Worm (Caenorhabditis elegans): ENCODE data around the gene col-20.
A peak's percentile ranks its signal among the peaks of the same experiment; 100 is the strongest.

col-20 gene

ce11 chrII:4884403-4884802 lies 13.8 kb upstream of the col-20 start:
- TF ChIP-seq unc-62 (GFP tag; optimal IDR thresholded peaks at IDR 0.05 in 1 of 2) (peak in 1 of 2 experiments; percentile 65), unc-62 (tag; optimal IDR thresholded peaks at IDR 0.05) (no peak), ceh-20 (GFP tag; IDR thresholded peaks at IDR 0.05) (no peak), spr-3 (GFP tag; optimal IDR thresholded peaks at IDR 0.05) (no peak)

- no peak for TF ChIP-seq lin-13 (GFP tag; optimal IDR thresholded peaks at IDR 0.05)
- peak; percentile 27 for TF ChIP-seq T20F7.1 (GFP tag; optimal IDR thresholded peaks at IDR 0.05)
- TF ChIP-seq dmd-6 (GFP tag; IDR thresholded peaks at IDR 0.05): 0 out of 2 replicates have a peak, but pooled peaks have one; percentile 17
- TF ChIP-seq zfp-3 (GFP tag; conservative IDR thresholded peaks at IDR 0.05): no peak
- no peak for TF ChIP-seq R02D3.7 (tag; optimal IDR thresholded peaks at IDR 0.05)
- TF ChIP-seq dve-1 (tag; optimal IDR thresholded peaks at IDR 0.05; ENCODE audit: insufficient read depth): peak; percentile 9
- TF ChIP-seq madf-9 (GFP tag; conservative IDR thresholded peaks at IDR 0.05): no peak
- no peak for TF ChIP-seq duxl-1 (tag; optimal IDR thresholded peaks at IDR 0.05; ENCODE audit: poor library complexity)
- TF ChIP-seq F49E8.2 (tag; optimal IDR thresholded peaks at IDR 0.05; ENCODE audit: borderline replicate concordance): no peak
- peak; percentile 8 for TF ChIP-seq hlh-11 (tag; optimal IDR thresholded peaks at IDR 0.05)
- TF ChIP-seq daf-16 (GFP tag; optimal IDR thresholded peaks at IDR 0.05): no peak
- peak; percentile 55 for TF ChIP-seq daf-16 (tag; optimal IDR thresholded peaks at IDR 0.05)
- no peak for TF ChIP-seq ceh-32 (tag; optimal IDR thresholded peaks at IDR 0.05; ENCODE audit: poor library complexity)
- TF ChIP-seq mxl-2 (GFP tag; conservative IDR thresholded peaks at IDR 0.05): no peak
- TF ChIP-seq nhr-41 (GFP tag; IDR thresholded peaks at IDR 0.05): no peak
- no peak for TF ChIP-seq dmd-9 (GFP tag; IDR thresholded peaks at IDR 0.05)
Observed at ce11 chrII:4883412-4883811, 12.8 kb upstream of the col-20 start, which contains the start of gene gst-8. TSS of gene gst-8 (plus strand) at chrII:4883712.

- TF ChIP-seq dve-1 (tag; optimal IDR thresholded peaks at IDR 0.05; ENCODE audit: insufficient read depth) (peak; percentile 27), dpl-1 (GFP tag; optimal IDR thresholded peaks at IDR 0.05) (no peak), Y48G9A.11 (GFP tag; IDR thresholded peaks at IDR 0.05) (no peak), sdz-12 (GFP tag; optimal IDR thresholded peaks at IDR 0.05) (no peak), vab-7 (GFP tag; IDR thresholded peaks at IDR 0.05) (no peak), nhr-10 (tag; optimal IDR thresholded peaks at IDR 0.05) (no peak), Y5F2A.4 (GFP tag; optimal IDR thresholded peaks at IDR 0.05) (no peak), ces-1 (GFP tag; optimal IDR thresholded peaks at IDR 0.05) (no peak), ceh-82 (tag; optimal IDR thresholded peaks at IDR 0.05) (no peak), aha-1 (tag) (peak; percentile 3), lim-7 (GFP tag; IDR thresholded peaks at IDR 0.05) (0 out of 2 replicates have a peak, but pooled peaks have one; percentile 7), zip-2 (tag; optimal IDR thresholded peaks at IDR 0.05) (no peak), nhr-77 (tag; optimal IDR thresholded peaks at IDR 0.05) (no peak), nhr-42 (GFP tag; IDR thresholded peaks at IDR 0.05) (no peak), daf-16 (GFP tag; optimal IDR thresholded peaks at IDR 0.05) (no peak), daf-16 (tag; optimal IDR thresholded peaks at IDR 0.05) (peak; percentile 75)
Observed at ce11 chrII:4882498-4882897, 11.9 kb upstream of the col-20 start.

- TF ChIP-seq unc-62 (GFP tag; optimal IDR thresholded peaks at IDR 0.05 in 1 of 2) (no peak), unc-62 (tag; optimal IDR thresholded peaks at IDR 0.05) (no peak), dmd-8 (GFP tag; IDR thresholded peaks at IDR 0.05) (no peak), lin-13 (GFP tag; optimal IDR thresholded peaks at IDR 0.05) (no peak), ceh-82 (tag; optimal IDR thresholded peaks at IDR 0.05) (no peak), ces-1 (GFP tag; optimal IDR thresholded peaks at IDR 0.05) (no peak), Y5F2A.4 (GFP tag; optimal IDR thresholded peaks at IDR 0.05) (no peak), dmd-6 (GFP tag; IDR thresholded peaks at IDR 0.05) (peak; percentile 73), D1046.2 (GFP tag; IDR thresholded peaks at IDR 0.05) (no peak), fkh-10 (GFP tag; optimal IDR thresholded peaks at IDR 0.05) (no peak), nhr-42 (GFP tag; IDR thresholded peaks at IDR 0.05) (no peak), zag-1 (tag; optimal IDR thresholded peaks at IDR 0.05) (no peak), arid-1 (GFP tag; conservative IDR thresholded peaks at IDR 0.05) (no peak), nhr-102 (tag; optimal IDR thresholded peaks at IDR 0.05) (peak; percentile 95), madf-5 (GFP tag; IDR thresholded peaks at IDR 0.05) (no peak), mxl-2 (GFP tag; conservative IDR thresholded peaks at IDR 0.05) (no peak), daf-16 (GFP tag; optimal IDR thresholded peaks at IDR 0.05) (no peak), daf-16 (tag; optimal IDR thresholded peaks at IDR 0.05) (peak; percentile 89), ceh-62 (tag; optimal IDR thresholded peaks at IDR 0.05) (no peak), ZK546.5 (tag; optimal IDR thresholded peaks at IDR 0.05) (no peak), egl-43 (GFP tag; IDR thresholded peaks at IDR 0.05) (no peak), F37D6.2 (tag; optimal IDR thresholded peaks at IDR 0.05) (no peak), attf-4 (tag; optimal IDR thresholded peaks at IDR 0.05) (no peak), nhr-76 (tag; optimal IDR thresholded peaks at IDR 0.05) (no peak), nhr-77 (tag; optimal IDR thresholded peaks at IDR 0.05) (peak; percentile 39)
Observed at ce11 chrII:4881727-4882126, 11.1 kb upstream of the col-20 start, which contains the start of gene gst-7. TSS of gene gst-7 (plus strand) at chrII:4882062.
